Worm (Caenorhabditis elegans) whole organism, midembryonic: ENCODE data around the gene mbk-1.

ENCODE experiments used
- cog-1 ChIP-seq: sonication (generic microtip); optimal IDR thresholded peaks from 2 replicates; lab custom pipeline; 2016; ENCODE audit warnings: missing genetic modification characterization, missing compliant biosample characterization
- flt-1 ChIP-seq: fragments of 200-800 bp; sonication (Bioruptor generic); IDR thresholded peaks from 2 replicates; pipeline ENCODE4 v1.3.6; 2022; ENCODE audit warnings: missing genetic modification characterization, missing compliant biosample characterization
- klf-2 ChIP-seq: fragments of 200-800 bp; sonication (Bioruptor generic); conservative IDR thresholded peaks from 2 replicates; pipeline ENCODE4 v1.3.6; 2022; ENCODE audit warnings: missing genetic modification reagents, missing genetic modification characterization, missing compliant biosample characterization
- ref-1 ChIP-seq: fragments of 200-800 bp; sonication (Bioruptor generic); conservative IDR thresholded peaks from 2 replicates; pipeline ENCODE4 v1.3.6; 2022; ENCODE audit warnings: missing genetic modification reagents, missing genetic modification characterization, missing compliant biosample characterization
- tab-1 ChIP-seq: fragments of 200-800 bp; sonication (Bioruptor generic); IDR thresholded peaks from 2 replicates; pipeline ENCODE4 v1.3.6; 2022; ENCODE audit warnings: missing genetic modification characterization, missing compliant biosample characterization
- ztf-23 ChIP-seq: fragments of 200-800 bp; sonication (Bioruptor generic); IDR thresholded peaks from 2 replicates; pipeline ENCODE4 v1.3.6; 2022; ENCODE audit warnings: missing genetic modification reagents, missing genetic modification characterization, missing compliant biosample characterization
- ztf-29 ChIP-seq: fragments of 200-800 bp; sonication (Bioruptor generic); IDR thresholded peaks from 2 replicates; pipeline ENCODE4 v1.3.6; 2022; ENCODE audit warnings: missing genetic modification reagents, missing genetic modification characterization, missing compliant biosample characterization

DNA sequence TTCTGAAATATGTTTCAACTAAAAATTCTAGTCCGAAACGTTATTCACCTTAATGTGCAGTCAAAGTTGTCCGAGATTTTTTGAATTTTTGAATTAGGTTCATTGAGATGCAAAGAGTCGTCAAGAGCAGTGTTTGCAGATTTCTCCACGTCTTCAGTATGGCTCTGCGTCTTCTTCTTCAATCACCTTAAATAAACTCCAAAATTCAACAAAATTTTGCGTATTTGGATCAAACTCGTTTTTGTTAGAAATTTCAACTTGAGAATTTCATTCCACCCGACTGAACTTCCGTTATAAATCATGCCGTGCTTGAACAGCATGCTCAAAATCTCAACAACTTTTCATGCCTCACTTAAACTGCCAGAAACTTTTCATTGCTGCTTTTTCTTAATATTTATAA, 12.3 kb downstream of the mbk-1 start, which contains the start of gene T04C10.3:
- TF ChIP-seq flt-1 (GFP tag; lab: Robert Waterston, UW) = no peak
- TF ChIP-seq tab-1 (GFP tag; lab: Robert Waterston, UW) = no peak
- no peak for TF ChIP-seq ref-1 (GFP tag; lab: Robert Waterston, UW)
- TF ChIP-seq ztf-23 (GFP tag; lab: Robert Waterston, UW) = no peak
- no peak for TF ChIP-seq klf-2 (GFP tag; lab: Robert Waterston, UW)
- TF ChIP-seq ztf-29 = no peak
- no peak for TF ChIP-seq cog-1
